Worm (Caenorhabditis elegans) whole organism, young adult: Measurements from ENCODE around the gene cht-3.
A peak's percentile ranks its signal among the peaks of the same experiment; 100 is the strongest.

Experiments
- C17E4.6 ChIP-seq: fragments of 200-800 bp; sonication (Bioruptor generic); IDR thresholded peaks from 2 replicates; pipeline ENCODE4 v1.3.6; 2022; ENCODE audit warnings: missing genetic modification reagents, missing genetic modification characterization, missing compliant biosample characterization
- F52B5.7 ChIP-seq: sonication (generic microtip); optimal IDR thresholded peaks from 2 replicates; lab custom pipeline; 2016; ENCODE audit warnings: mild to moderate bottlenecking, missing genetic modification characterization, missing compliant biosample characterization
- K12H6.12 ChIP-seq: fragments of 200-800 bp; sonication (Bioruptor generic); optimal IDR thresholded peaks from 2 replicates; lab custom pipeline; 2018; ENCODE audit warnings: mild to moderate bottlenecking, missing genetic modification characterization, missing compliant biosample characterization
- T07F8.4 ChIP-seq: sonication (generic microtip); optimal IDR thresholded peaks from 2 replicates; lab custom pipeline; 2016; ENCODE audit warnings: mild to moderate bottlenecking, missing genetic modification characterization, moderate library complexity, missing compliant biosample characterization
- T26A5.8 ChIP-seq: sonication (generic microtip); optimal IDR thresholded peaks from 2 replicates; lab custom pipeline; 2016; ENCODE audit warnings: missing genetic modification characterization, missing compliant biosample characterization
- Y56A3A.18 ChIP-seq: fragments of 200-800 bp; sonication (Bioruptor generic); IDR thresholded peaks from 2 replicates; pipeline ENCODE4 v1.3.6; 2022; ENCODE audit warnings: missing genetic modification reagents, missing genetic modification characterization, missing compliant biosample characterization
- Y67H2A.10 ChIP-seq: fragments of 200-800 bp; sonication (Bioruptor generic); conservative IDR thresholded peaks from 2 replicates; pipeline ENCODE4 v1.3.6; 2022; ENCODE audit warnings: missing genetic modification reagents, missing genetic modification characterization, missing compliant biosample characterization
- ZK185.1 ChIP-seq: sonication (generic microtip); optimal IDR thresholded peaks from 2 replicates; lab custom pipeline; 2016; ENCODE audit warnings: mild to moderate bottlenecking, missing genetic modification characterization, missing compliant biosample characterization; ENCODE audit not compliant: poor library complexity, severe bottlenecking
- akir-1 ChIP-seq: fragments of 200-800 bp; sonication (Bioruptor generic); optimal IDR thresholded peaks from 2 replicates; lab custom pipeline; 2018; ENCODE audit warnings: mild to moderate bottlenecking, missing genetic modification characterization, moderate library complexity, missing compliant biosample characterization
- ama-1 ChIP-seq, 3 experiments: fragments of 150-350 bp in 1 of 3; sonication (generic microtip) in 2 of 3; optimal IDR thresholded peaks; 2 replicates each; lab custom pipeline; 2014 to 2018; ENCODE audit warnings: missing biosample characterization in 2 of 3, missing genetic modification characterization in 2 of 3, missing genetic modification reagents in 2 of 3
- aptf-2 ChIP-seq: fragments of 200-800 bp; sonication (Bioruptor generic); conservative IDR thresholded peaks from 2 replicates; pipeline ENCODE4 v1.3.6; 2022; ENCODE audit warnings: missing genetic modification reagents, missing genetic modification characterization, missing compliant biosample characterization
- atf-7 ChIP-seq: sonication (generic microtip); optimal IDR thresholded peaks from 2 replicates; lab custom pipeline; 2017; ENCODE audit warnings: mild to moderate bottlenecking, missing genetic modification characterization, missing compliant biosample characterization
- ccch-3 ChIP-seq: fragments of 200-800 bp; sonication (Bioruptor generic); optimal IDR thresholded peaks from 2 replicates; lab custom pipeline; 2018; ENCODE audit warnings: mild to moderate bottlenecking, missing genetic modification characterization, missing compliant biosample characterization
- cebp-1 ChIP-seq, 2 experiments: fragments of 200-800 bp in 1 of 2; sonication (Bioruptor generic) in 1 of 2; sonication (generic microtip) in 1 of 2; IDR thresholded peaks in 1 of 2; optimal IDR thresholded peaks in 1 of 2; 2 replicates each; pipeline versions ENCODE4 v1.3.6 to Lab custom; 2017 to 2022; ENCODE audit warnings: missing compliant biosample characterization in 2 of 2, missing genetic modification characterization in 2 of 2, mild to moderate bottlenecking in 1 of 2, missing genetic modification reagents in 1 of 2, moderate library complexity in 1 of 2
- cebp-2 ChIP-seq: fragments of 200-800 bp; sonication (Bioruptor generic); IDR thresholded peaks from 2 replicates; pipeline ENCODE4 v1.3.6; 2022; ENCODE audit warnings: missing genetic modification characterization, missing compliant biosample characterization
- ceh-100 ChIP-seq: fragments of 200-800 bp; sonication (Bioruptor generic); IDR thresholded peaks from 2 replicates; pipeline ENCODE4 v1.3.6; 2022; ENCODE audit warnings: missing genetic modification reagents, missing genetic modification characterization, missing compliant biosample characterization
- ceh-58 ChIP-seq: fragments of 200-800 bp; sonication (Bioruptor generic); IDR thresholded peaks from 2 replicates; pipeline ENCODE4 v1.3.6; 2022; ENCODE audit warnings: missing genetic modification characterization, missing compliant biosample characterization
- dpff-1 ChIP-seq: sonication (generic microtip); optimal IDR thresholded peaks from 2 replicates; lab custom pipeline; 2017; ENCODE audit warnings: mild to moderate bottlenecking, missing genetic modification characterization, missing compliant biosample characterization
- dpl-1 ChIP-seq: fragments of 150-350 bp; optimal IDR thresholded peaks from 2 replicates; lab custom pipeline; 2014; ENCODE audit warnings: missing biosample characterization, missing genetic modification reagents, missing genetic modification characterization
- efl-1 ChIP-seq: fragments of 150-350 bp; optimal IDR thresholded peaks from 2 replicates; lab custom pipeline; 2014; ENCODE audit warnings: missing biosample characterization, missing genetic modification reagents, missing genetic modification characterization
- egl-44 ChIP-seq: fragments of 200-800 bp; sonication (Bioruptor generic); IDR thresholded peaks from 2 replicates; pipeline ENCODE4 v1.3.6; 2022; ENCODE audit warnings: missing genetic modification reagents, missing genetic modification characterization, missing compliant biosample characterization
- ets-4 ChIP-seq: fragments of 200-800 bp; sonication (Bioruptor generic); optimal IDR thresholded peaks from 2 replicates; lab custom pipeline; 2018; ENCODE audit warnings: mild to moderate bottlenecking, missing genetic modification characterization, missing compliant biosample characterization
- fkh-3 ChIP-seq: sonication (generic microtip); optimal IDR thresholded peaks from 2 replicates; lab custom pipeline; 2016; ENCODE audit warnings: mild to moderate bottlenecking, missing genetic modification characterization, missing compliant biosample characterization
- gei-17 ChIP-seq: fragments of 200-800 bp; sonication (Bioruptor generic); optimal IDR thresholded peaks from 2 replicates; lab custom pipeline; 2018; ENCODE audit warnings: mild to moderate bottlenecking, missing genetic modification characterization, missing compliant biosample characterization
- hlh-26 ChIP-seq: fragments of 200-800 bp; sonication (Bioruptor generic); conservative IDR thresholded peaks from 2 replicates; pipeline ENCODE4 v1.3.6; 2022; ENCODE audit warnings: missing genetic modification reagents, missing genetic modification characterization, missing compliant biosample characterization
- hsf-1 ChIP-seq: fragments of 200-800 bp; sonication (Bioruptor generic); IDR thresholded peaks from 2 replicates; pipeline ENCODE4 v1.3.6; 2022; ENCODE audit warnings: missing genetic modification reagents, missing genetic modification characterization, missing compliant biosample characterization
- let-607 ChIP-seq, 2 experiments: fragments of 200-800 bp in 1 of 2; sonication (Bioruptor generic) in 1 of 2; sonication (generic microtip) in 1 of 2; optimal IDR thresholded peaks; 2 replicates each; lab custom pipeline; 2016 to 2018; ENCODE audit warnings: mild to moderate bottlenecking in 2 of 2, missing compliant biosample characterization in 2 of 2, missing genetic modification characterization in 2 of 2, moderate library complexity in 2 of 2, missing genotype in 1 of 2
- lin-26 ChIP-seq: fragments of 200-800 bp; sonication (Bioruptor generic); IDR thresholded peaks from 2 replicates; pipeline ENCODE4 v1.3.6; 2022; ENCODE audit warnings: missing genetic modification reagents, missing genetic modification characterization, missing compliant biosample characterization
- lin-40 ChIP-seq: sonication (generic microtip); optimal IDR thresholded peaks from 2 replicates; lab custom pipeline; 2016; ENCODE audit warnings: missing genetic modification characterization, mild to moderate bottlenecking, missing compliant biosample characterization, missing genotype, missing genetic modification reagents
- madf-10 ChIP-seq: sonication (generic microtip); optimal IDR thresholded peaks from 2 replicates; lab custom pipeline; 2016; ENCODE audit warnings: mild to moderate bottlenecking, missing genetic modification characterization, missing compliant biosample characterization
- madf-3 ChIP-seq: fragments of 200-800 bp; sonication (Bioruptor generic); IDR thresholded peaks from 2 replicates; pipeline ENCODE4 v1.3.6; 2022; ENCODE audit warnings: missing genetic modification reagents, missing genetic modification characterization, missing compliant biosample characterization
- nfyb-1 ChIP-seq: fragments of 200-800 bp; sonication (Bioruptor generic); IDR thresholded peaks from 2 replicates; pipeline ENCODE4 v1.3.6; 2022; ENCODE audit warnings: missing genetic modification reagents, missing genetic modification characterization, missing compliant biosample characterization
- pha-4 ChIP-seq: fragments of 150-350 bp; sonication (generic microtip); optimal IDR thresholded peaks from 2 replicates; lab custom pipeline; 2014; ENCODE audit warnings: missing biosample characterization, missing genetic modification reagents, missing genetic modification characterization
- rec-8 ChIP-seq, 2 experiments: sonication (generic microtip); optimal IDR thresholded peaks; 2 replicates each; lab custom pipeline; 2016; ENCODE audit warnings: mild to moderate bottlenecking in 2 of 2, missing genetic modification characterization in 2 of 2, missing genetic modification reagents in 2 of 2, missing genotype in 2 of 2, missing biosample characterization in 1 of 2, missing compliant biosample characterization in 1 of 2, moderate library complexity in 1 of 2
- sea-2 ChIP-seq: fragments of 200-800 bp; sonication (Bioruptor generic); IDR thresholded peaks from 2 replicates; pipeline ENCODE4 v1.3.6; 2022; ENCODE audit warnings: missing genetic modification characterization, missing compliant biosample characterization
- tlf-1 ChIP-seq: fragments of 200-800 bp; sonication (Bioruptor generic); optimal IDR thresholded peaks from 2 replicates; lab custom pipeline; 2018; ENCODE audit warnings: mild to moderate bottlenecking, missing genetic modification characterization, missing compliant biosample characterization
- unc-130 ChIP-seq: sonication (generic microtip); optimal IDR thresholded peaks from 2 replicates; lab custom pipeline; 2016; ENCODE audit warnings: missing genetic modification reagents, missing genetic modification characterization, missing compliant biosample characterization
- unc-62 ChIP-seq: fragments of 150-350 bp; optimal IDR thresholded peaks from 2 replicates; lab custom pipeline; 2014; ENCODE audit warnings: missing biosample characterization, missing genetic modification reagents, missing genetic modification characterization
- zfh-2 ChIP-seq: fragments of 200-800 bp; sonication (Bioruptor generic); conservative IDR thresholded peaks from 2 replicates; pipeline ENCODE4 v1.3.6; 2022; ENCODE audit warnings: missing genetic modification reagents, missing genetic modification characterization, missing compliant biosample characterization
- ztf-18 ChIP-seq: sonication (generic microtip); optimal IDR thresholded peaks from 2 replicates; lab custom pipeline; 2016; ENCODE audit warnings: missing genotype, mild to moderate bottlenecking, missing genetic modification characterization, missing compliant biosample characterization
- ztf-22 ChIP-seq: fragments of 200-800 bp; sonication (Bioruptor generic); optimal IDR thresholded peaks from 2 replicates; lab custom pipeline; 2018; ENCODE audit warnings: mild to moderate bottlenecking, missing genetic modification characterization, moderate library complexity, missing compliant biosample characterization
- ztf-26 ChIP-seq: sonication (generic microtip); optimal IDR thresholded peaks from 2 replicates; lab custom pipeline; 2017; ENCODE audit warnings: missing genetic modification characterization, missing compliant biosample characterization
- ztf-28 ChIP-seq: fragments of 200-800 bp; sonication (Bioruptor generic); IDR thresholded peaks from 2 replicates; pipeline ENCODE4 v1.3.6; 2022; ENCODE audit warnings: missing genetic modification reagents, missing genetic modification characterization, missing compliant biosample characterization

cht-3 gene

ce11 chrIV:7047762-7048178, 44.3 kb downstream of the cht-3 start (continued):
- TF ChIP-seq hlh-26 (GFP tag; lab: Robert Waterston, UW) = no peak
- 0 out of 2 replicates have a peak, but pooled peaks have one; percentile 24 for TF ChIP-seq Y56A3A.18
- no peak for TF ChIP-seq dpl-1 (GFP tag; lab: Kevin White, UChicago)
- TF ChIP-seq ztf-18 (tag; lab: Kevin White, UChicago) = peak; percentile 20
- TF ChIP-seq unc-130 (GFP tag; lab: Kevin White, UChicago) = no peak
- no peak for TF ChIP-seq fkh-3 (tag; lab: Kevin White, UChicago)
- TF ChIP-seq T26A5.8 (tag; lab: Kevin White, UChicago) = no peak
- TF ChIP-seq C17E4.6 = no peak
- TF ChIP-seq aptf-2 (GFP tag; lab: Robert Waterston, UW) = no peak
- TF ChIP-seq sea-2 (GFP tag; lab: Robert Waterston, UW) = no peak
- no peak for TF ChIP-seq cebp-1 (GFP tag; IDR thresholded peaks at IDR 0.05; lab: Robert Waterston, UW)
- TF ChIP-seq cebp-1 (tag; optimal IDR thresholded peaks at IDR 0.05; lab: Kevin White, UChicago) = peak; percentile 68
- TF ChIP-seq, all 124 proteins: peak for 26

- TF ChIP-seq ceh-58 (GFP tag; lab: Robert Waterston, UW) = no peak
- TF ChIP-seq ZK185.1 (tag; lab: Kevin White, UChicago) = peak; percentile 17
- TF ChIP-seq tlf-1 (GFP tag; lab: Kevin White, UChicago) = no peak
- peak; percentile 3 for TF ChIP-seq unc-62
- no peak for TF ChIP-seq dpff-1 (tag; lab: Kevin White, UChicago)
- no peak for TF ChIP-seq ceh-100 (GFP tag; lab: Robert Waterston, UW)
- no peak for TF ChIP-seq atf-7 (tag; lab: Kevin White, UChicago)
- TF ChIP-seq lin-40 (tag; lab: Kevin White, UChicago) = peak; percentile 12
- peak; percentile 67 for TF ChIP-seq pha-4 (tag; lab: Kevin White, UChicago)
- peak; percentile 65 for TF ChIP-seq hsf-1
- TF ChIP-seq ztf-18 (tag; lab: Kevin White, UChicago) = no peak
- TF ChIP-seq nfyb-1 (GFP tag; lab: Robert Waterston, UW) = no peak
- TF ChIP-seq ama-1 (optimal IDR thresholded peaks at IDR 0.05; lab: Kevin White, UChicago) = peak; percentile 43
- no peak for TF ChIP-seq ama-1 (GFP tag; optimal IDR thresholded peaks at IDR 0.05; lab: Kevin White, UChicago)
Measured at ce11 chrIV:7048637-7049245, 45.3 kb downstream of the cht-3 start.

- no peak for TF ChIP-seq F52B5.7 (tag; lab: Kevin White, UChicago)
- no peak for TF ChIP-seq nfyb-1 (GFP tag; lab: Robert Waterston, UW)
- no peak for TF ChIP-seq let-607 (tag; optimal IDR thresholded peaks at IDR 0.05; lab: Kevin White, UChicago)
- no peak for TF ChIP-seq madf-10 (tag; lab: Kevin White, UChicago)
- TF ChIP-seq efl-1 (GFP tag; lab: Kevin White, UChicago) = no peak
- no peak for TF ChIP-seq ccch-3 (GFP tag; lab: Kevin White, UChicago)
- no peak for TF ChIP-seq T07F8.4 (tag; lab: Kevin White, UChicago)
- no peak for TF ChIP-seq gei-17 (GFP tag; lab: Kevin White, UChicago)
- no peak for TF ChIP-seq cebp-2 (GFP tag; lab: Robert Waterston, UW)
- TF ChIP-seq dpl-1 (GFP tag; lab: Kevin White, UChicago) = no peak
- peak; percentile 18 for TF ChIP-seq K12H6.12 (tag; lab: Kevin White, UChicago)
- no peak for TF ChIP-seq zfh-2 (GFP tag; lab: Robert Waterston, UW)
- TF ChIP-seq sea-2 (GFP tag; lab: Robert Waterston, UW) = no peak
- TF ChIP-seq ztf-28 = no peak
- no peak for TF ChIP-seq lin-26 (GFP tag; lab: Robert Waterston, UW)
- TF ChIP-seq ztf-22 (GFP tag; lab: Kevin White, UChicago) = no peak
- no peak for TF ChIP-seq rec-8 (tag; optimal IDR thresholded peaks at IDR 0.05; lab: Kevin White, UChicago)
- no peak for TF ChIP-seq ets-4 (GFP tag; lab: Kevin White, UChicago)
- no peak for TF ChIP-seq egl-44
- peak; percentile 10 for TF ChIP-seq ZK185.1 (tag; lab: Kevin White, UChicago)
- TF ChIP-seq Y67H2A.10 = no peak
- TF ChIP-seq lin-40 (tag; lab: Kevin White, UChicago) = peak; percentile 59
- no peak for TF ChIP-seq madf-3 (GFP tag; lab: Robert Waterston, UW)
- TF ChIP-seq ztf-18 (tag; lab: Kevin White, UChicago) = peak; percentile 9
- TF ChIP-seq akir-1 (GFP tag; lab: Kevin White, UChicago) = no peak
- peak; percentile 80 for TF ChIP-seq atf-7 (tag; lab: Kevin White, UChicago)
- TF ChIP-seq ztf-26 (tag; lab: Kevin White, UChicago) = peak; percentile 21
Measured at ce11 chrIV:7049672-7050206, 46.3 kb downstream of the cht-3 start, which contains the start of gene nhr-105. TSS of gene nhr-105 (plus strand) at chrIV:7050156.
